Fruit fly (Drosophila melanogaster): ENCODE measurements around the gene Elp4.

DNA sequence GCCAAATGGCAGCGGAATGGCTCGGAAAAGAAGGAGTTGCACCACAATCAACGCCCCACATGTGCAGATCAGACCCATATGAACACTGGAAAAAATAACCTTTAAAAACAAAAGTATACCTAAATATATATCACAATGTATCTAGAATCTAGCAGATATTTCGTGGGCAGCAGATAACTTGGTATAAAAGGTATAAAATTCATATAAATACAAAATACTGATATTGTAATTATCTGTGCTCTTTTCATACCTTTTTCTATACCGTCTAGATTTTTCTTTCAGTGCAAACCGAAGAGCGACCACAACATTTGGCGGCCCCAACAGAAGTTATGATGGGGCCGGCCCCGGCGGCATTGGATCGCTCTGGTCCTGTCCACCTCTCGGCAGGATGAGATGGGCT, 22.6 kb upstream of the Elp4 start:
- TF ChIP-seq CG12605 (GFP tag; IDR thresholded peaks at IDR 0.05), result no peak
- TF ChIP-seq rn (GFP tag; IDR thresholded peaks at IDR 0.05), result no peak
- peak; percentile 75 for TF ChIP-seq CG9948 (tag; optimal IDR thresholded peaks at IDR 0.05)
- TF ChIP-seq CG32121 (GFP tag; IDR thresholded peaks at IDR 0.05), result no peak
- peak; percentile 71 for TF ChIP-seq Snoo (tag; optimal IDR thresholded peaks at IDR 0.05)
- TF ChIP-seq D1 (tag; optimal IDR thresholded peaks at IDR 0.05), result no peak
- TF ChIP-seq Pif1A (GFP tag; optimal IDR thresholded peaks at IDR 0.05), result peak; percentile 57
- no peak for TF ChIP-seq EcR (GFP tag; optimal IDR thresholded peaks at IDR 0.05)

All from whole organism, pupa.